Fruit fly (Drosophila melanogaster) whole organism: ENCODE measurements around the gene CG8813.

Source experiments
- CG8478 ChIP-seq: fragments of >200 bp; optimal IDR thresholded peaks from 2 replicates; lab custom pipeline; 2018; ENCODE audit warnings: inconsistent platforms
- Dll ChIP-seq: fragments of >200 bp; optimal IDR thresholded peaks from 2 replicates; lab custom pipeline; 2017
- EcR ChIP-seq, 2 experiments: fragments of >200 bp; optimal IDR thresholded peaks; 2 replicates each; lab custom pipeline; 2017; ENCODE audit warnings: missing biosample characterization in 2 of 2, missing genetic modification characterization in 2 of 2, missing genetic modification reagents in 2 of 2
- pan ChIP-seq: fragments of >200 bp; optimal IDR thresholded peaks from 2 replicates; lab custom pipeline; 2017
- psq ChIP-seq: fragments of >200 bp; optimal IDR thresholded peaks from 2 replicates; lab custom pipeline; 2017
- usp ChIP-seq: fragments of >200 bp; optimal IDR thresholded peaks from 2 replicates; lab custom pipeline; 2017; ENCODE audit warnings: missing biosample characterization, missing genetic modification characterization, mixed read lengths

DNA sequence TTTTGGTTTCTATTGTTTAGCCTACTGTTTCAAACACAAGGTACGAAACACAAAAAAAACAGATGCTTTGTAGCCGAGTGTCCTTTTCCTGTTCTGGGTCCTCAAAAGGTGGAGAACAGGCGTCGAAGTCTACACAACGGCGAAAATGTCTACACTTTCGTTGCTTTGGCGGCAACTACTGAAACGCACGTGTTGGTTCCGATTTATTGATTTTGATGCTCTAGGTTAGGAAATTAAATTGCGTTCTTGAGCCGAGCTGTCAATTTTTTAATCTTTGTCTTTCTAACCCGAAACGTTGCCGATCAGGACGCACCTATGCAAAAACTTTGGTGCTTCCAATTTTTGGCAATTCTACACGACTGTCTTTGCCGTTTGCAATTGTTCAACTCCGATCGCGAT lies 4.3 kb downstream of the CG8813 start:
- TF ChIP-seq EcR (GFP tag; optimal IDR thresholded peaks at IDR 0.05; lab: Kevin White, UChicago): no peak
- TF ChIP-seq CG8478: no peak
- TF ChIP-seq pan (lab: Kevin White, UChicago): no peak
- TF ChIP-seq usp (GFP tag; lab: Kevin White, UChicago): no peak
- TF ChIP-seq Dll: no peak
- TF ChIP-seq psq (lab: Kevin White, UChicago): no peak
